Fruit fly (Drosophila melanogaster) whole organism: ENCODE data around the gene CG4455.

Source experiments
- CG8478 ChIP-seq: fragments of >200 bp; optimal IDR thresholded peaks from 2 replicates; lab custom pipeline; 2018; ENCODE audit warnings: inconsistent platforms
- Dll ChIP-seq: fragments of >200 bp; optimal IDR thresholded peaks from 2 replicates; lab custom pipeline; 2017
- EcR ChIP-seq, 2 experiments: fragments of >200 bp; optimal IDR thresholded peaks; 2 replicates each; lab custom pipeline; 2017; ENCODE audit warnings: missing biosample characterization in 2 of 2, missing genetic modification characterization in 2 of 2, missing genetic modification reagents in 2 of 2
- pan ChIP-seq: fragments of >200 bp; optimal IDR thresholded peaks from 2 replicates; lab custom pipeline; 2017
- psq ChIP-seq: fragments of >200 bp; optimal IDR thresholded peaks from 2 replicates; lab custom pipeline; 2017
- usp ChIP-seq: fragments of >200 bp; optimal IDR thresholded peaks from 2 replicates; lab custom pipeline; 2017; ENCODE audit warnings: missing biosample characterization, missing genetic modification characterization, mixed read lengths

DNA sequence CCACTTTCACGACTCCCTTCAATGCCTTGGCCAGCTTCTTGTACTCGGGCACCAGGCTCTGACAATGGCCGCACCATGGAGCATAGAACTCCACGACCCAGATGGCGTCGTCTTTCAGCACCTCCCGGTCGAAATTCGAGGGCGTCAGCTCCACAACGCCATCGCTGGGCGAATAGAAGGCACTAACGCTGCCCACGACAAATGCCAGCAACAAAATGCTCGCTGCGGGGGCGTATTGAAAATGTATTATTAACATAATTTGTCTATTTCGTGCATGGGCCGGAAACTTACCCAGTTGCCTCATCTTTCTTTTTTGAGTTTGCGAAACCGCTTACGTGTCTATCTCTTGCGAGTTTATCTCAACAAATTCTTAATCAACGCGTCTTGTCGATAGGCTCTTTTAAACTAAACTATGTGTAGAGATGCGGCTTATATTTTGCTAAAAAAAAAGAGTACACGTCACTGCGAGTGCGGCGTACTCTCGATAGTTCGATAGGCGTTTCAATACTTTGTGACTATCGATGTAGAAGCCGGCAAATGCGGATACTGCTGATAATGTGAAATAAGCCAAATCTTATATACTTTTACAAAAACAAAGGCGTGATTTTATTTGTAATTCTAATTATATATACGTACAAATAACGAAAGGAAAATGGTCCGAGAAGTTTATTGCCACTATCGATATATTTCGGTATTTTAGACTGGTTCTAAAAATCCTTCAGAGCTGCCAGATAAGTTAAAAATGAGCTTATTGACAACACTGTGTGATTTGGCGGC, 3.7 kb downstream of the CG4455 start, which contains the start of gene CaBP1:
- TF ChIP-seq pan (no peak), CG8478 (lab: Kevin White, UChicago) (no peak), usp (GFP tag; lab: Kevin White, UChicago) (no peak), psq (no peak), EcR (GFP tag; optimal IDR thresholded peaks at IDR 0.05; lab: Kevin White, UChicago) (no peak), Dll (no peak)
